Fruit fly (Drosophila melanogaster) whole organism, prepupa: ENCODE results near the gene CG5245.

Source experiments
- CG15336 ChIP-seq: fragments of 200-800 bp; sonication (Bioruptor generic); IDR thresholded peaks from 2 replicates; pipeline ENCODE4 v1.3.6; 2022; ENCODE audit warnings: missing biosample characterization, missing genetic modification characterization
- CG16779 ChIP-seq: fragments of 200-800 bp; sonication (Bioruptor generic); optimal IDR thresholded peaks from 3 replicates; lab custom pipeline; 2017; ENCODE audit warnings: missing biosample characterization, mild to moderate bottlenecking, missing genetic modification characterization
- CG6163 ChIP-seq: fragments of 200-800 bp; sonication (Bioruptor generic); IDR thresholded peaks from 3 replicates; pipeline ENCODE4 v1.3.6; 2022; ENCODE audit warnings: missing biosample characterization, missing genetic modification characterization
- CG6808 ChIP-seq: fragments of 200-800 bp; sonication (Bioruptor generic); optimal IDR thresholded peaks from 3 replicates; lab custom pipeline; 2017; ENCODE audit warnings: missing biosample characterization, missing genetic modification characterization, mild to moderate bottlenecking, moderate library complexity, missing genetic modification reagents
- Eip93F ChIP-seq: fragments of 200-800 bp; sonication (Bioruptor generic); optimal IDR thresholded peaks from 2 replicates; lab custom pipeline; 2016; ENCODE audit warnings: missing biosample characterization, mild to moderate bottlenecking, missing genetic modification characterization
- Gug ChIP-seq: fragments of 200-800 bp; sonication (Bioruptor generic); IDR thresholded peaks from 2 replicates; pipeline ENCODE4 v1.3.6; 2022; ENCODE audit warnings: missing biosample characterization, missing genetic modification characterization
- Met ChIP-seq: fragments of 200-800 bp; sonication (Bioruptor generic); optimal IDR thresholded peaks from 3 replicates; lab custom pipeline; 2016; ENCODE audit warnings: missing biosample characterization, missing genetic modification characterization
- Sox14 ChIP-seq: fragments of 200-800 bp; sonication (Bioruptor generic); optimal IDR thresholded peaks from 3 replicates; lab custom pipeline; 2016; ENCODE audit warnings: missing biosample characterization, missing genetic modification characterization
- Sox15 ChIP-seq: fragments of 200-800 bp; sonication (Bioruptor generic); optimal IDR thresholded peaks from 3 replicates; lab custom pipeline; 2016; ENCODE audit warnings: missing biosample characterization, missing genetic modification characterization
- dsx ChIP-seq: fragments of 200-800 bp; optimal IDR thresholded peaks from 3 replicates; lab custom pipeline; 2019; ENCODE audit warnings: missing biosample characterization, mild to moderate bottlenecking, missing genetic modification characterization, moderate library complexity; ENCODE audit not compliant: poor library complexity, severe bottlenecking
- spab ChIP-seq: fragments of 200-800 bp; sonication (Bioruptor generic); optimal IDR thresholded peaks from 2 replicates; lab custom pipeline; 2017; ENCODE audit warnings: missing biosample characterization, mild to moderate bottlenecking, missing genetic modification characterization, missing genetic modification reagents
- ss ChIP-seq, 2 experiments: fragments of 200-800 bp; sonication (Bioruptor generic); optimal IDR thresholded peaks; 2 replicates in 1 of 2; 3 replicates in 1 of 2; lab custom pipeline; 2017 to 2018; ENCODE audit warnings: mild to moderate bottlenecking in 2 of 2, missing biosample characterization in 2 of 2, missing genetic modification characterization in 2 of 2, moderate library complexity in 1 of 2

DNA sequence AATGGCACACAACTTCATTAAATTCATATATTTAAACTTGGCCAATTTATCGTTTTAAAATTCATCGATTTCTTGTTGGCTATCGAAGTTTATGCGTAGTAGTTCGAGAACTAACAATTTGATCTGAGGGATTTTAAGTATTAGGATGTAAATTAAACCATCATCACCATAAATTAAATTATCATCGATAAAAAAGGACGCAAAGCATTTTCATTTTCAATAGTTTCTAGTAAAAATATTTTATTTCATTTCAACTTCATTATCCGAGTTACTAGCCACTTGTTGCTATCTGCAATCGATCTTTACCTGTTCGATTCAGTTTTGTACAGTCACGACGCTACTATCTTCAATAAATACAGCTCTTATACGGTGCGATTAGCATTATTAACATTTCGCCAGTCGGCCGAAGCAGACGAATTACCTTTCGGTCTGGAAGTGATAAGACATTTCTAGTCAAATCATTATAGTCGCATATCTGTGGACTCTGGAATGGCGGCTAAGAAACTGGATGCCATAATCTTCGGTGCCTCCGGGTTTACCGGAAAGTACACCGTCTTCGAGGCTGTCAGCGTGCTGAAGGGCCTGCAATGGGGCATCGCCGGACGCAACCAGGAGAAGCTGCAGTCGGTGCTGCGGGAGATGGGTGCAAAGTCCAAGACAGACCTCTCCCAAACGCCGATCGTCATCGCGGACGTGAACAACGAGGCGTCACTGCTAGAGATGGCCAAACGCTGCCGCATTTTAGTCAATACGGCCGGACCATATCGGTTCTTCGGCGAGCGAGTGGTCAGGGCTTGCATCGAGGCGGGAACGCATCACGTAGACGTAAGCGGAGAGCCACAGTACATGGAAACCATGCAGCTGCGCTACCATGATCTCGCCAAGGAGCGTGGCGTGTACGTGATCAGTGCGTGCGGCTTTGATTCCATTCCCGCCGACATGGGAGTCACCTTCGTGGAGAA is 22.8 kb upstream of the CG5245 start, which contains the start of gene CG5167:
- TF ChIP-seq Gug (no peak; the same call in 1 of the 2 replicates), CG16779 (tag; lab: Kevin White, UChicago) (peak; percentile 87), dsx (GFP tag; lab: Kevin White, UChicago) (peak; percentile 2), CG6808 (GFP tag; lab: Kevin White, UChicago) (peak; percentile 76), ss (GFP tag; optimal IDR thresholded peaks at IDR 0.05; lab: Kevin White, UChicago) (peak; percentile 84 to 89), spab (GFP tag; lab: Kevin White, UChicago) (peak; percentile 54), Met (GFP tag; lab: Kevin White, UChicago) (no peak), Sox14 (GFP tag; lab: Kevin White, UChicago) (peak; percentile 19), Eip93F (GFP tag; lab: Kevin White, UChicago) (peak; percentile 21), Sox15 (GFP tag; lab: Kevin White, UChicago) (no peak), CG15336 (peak; percentile 42; the same call in 1 of the 2 replicates), CG6163 (GFP tag; lab: Robert Waterston, UW) (peak; percentile 15; the same call in 1 of the 3 replicates)
